Worm (Caenorhabditis elegans): ENCODE results near the gene tbx-38.

ce11 chrIII:11807418-11807817, 21.6 kb upstream of the tbx-38 start, which contains the start of gene C18D11.10:
- TF ChIP-seq W03F9.2 (tag; optimal IDR thresholded peaks at IDR 0.05) (no peak), him-1 (tag; optimal IDR thresholded peaks at IDR 0.05) (no peak), dao-5 (tag; optimal IDR thresholded peaks at IDR 0.05) (no peak)

Measured in whole organism, L4/young adult.